Worm (Caenorhabditis elegans): ENCODE results near the gene nhr-157.

- TF ChIP-seq ama-1 (optimal IDR thresholded peaks at IDR 0.05) = no peak
- no peak for TF ChIP-seq snpc-4 (tag; optimal IDR thresholded peaks at IDR 0.05)
- TF ChIP-seq egl-27 (tag; optimal IDR thresholded peaks at IDR 0.05) = no peak
- TF ChIP-seq nhr-28 (tag; optimal IDR thresholded peaks at IDR 0.05) = no peak
- TF ChIP-seq elt-1 (tag; optimal IDR thresholded peaks at IDR 0.05) = no peak
- TF ChIP-seq fos-1 (tag; optimal IDR thresholded peaks at IDR 0.05) = no peak
- no peak for TF ChIP-seq unc-62 (GFP tag; optimal IDR thresholded peaks at IDR 0.05)
- TF ChIP-seq nhr-23 (tag; optimal IDR thresholded peaks at IDR 0.05) = no peak
- TF ChIP-seq lin-39 (tag; optimal IDR thresholded peaks at IDR 0.05) = no peak
- no peak for TF ChIP-seq pqm-1 (tag; optimal IDR thresholded peaks at IDR 0.05)
- TF ChIP-seq nhr-12 (tag; optimal IDR thresholded peaks at IDR 0.05) = no peak
- TF ChIP-seq nfya-1 (tag; optimal IDR thresholded peaks at IDR 0.05; ENCODE audit: insufficient read depth) = no peak
These were observed 31.3 kb upstream of the nhr-157 start, which contains the start of gene irld-22 for ce11 chrV:3900102-3900501.

All from whole organism, L3 larva.